Fruit fly (Drosophila melanogaster): ENCODE results near the gene IFT57.

IFT57 gene

dm6 chr2L:3566532-3566931, 35.9 kb downstream of the IFT57 start (continued):
- TF ChIP-seq CG15696 (tag; optimal IDR thresholded peaks at IDR 0.05) (peak; percentile 49), gt (GFP tag; IDR thresholded peaks at IDR 0.05) (0 out of 2 replicates have a peak, but pooled peaks have one; percentile 34), sc (optimal IDR thresholded peaks at IDR 0.05) (no peak), sc (GFP tag; optimal IDR thresholded peaks at IDR 0.05) (peak; percentile 43), gcm (GFP tag; optimal IDR thresholded peaks at IDR 0.05) (peak; percentile 22), CG7987 (GFP tag; optimal IDR thresholded peaks at IDR 0.05) (no peak), CG31441 (GFP tag; IDR thresholded peaks at IDR 0.05) (peak; percentile 60), CG1529 (GFP tag; optimal IDR thresholded peaks at IDR 0.05) (peak; percentile 35), grau (tag; optimal IDR thresholded peaks at IDR 0.05) (peak; percentile 24), CG6689 (GFP tag; IDR thresholded peaks at IDR 0.05) (peak; percentile 46; the same call in 1 of the 2 replicates), fru (optimal IDR thresholded peaks at IDR 0.05) (no peak), Max (GFP tag; optimal IDR thresholded peaks at IDR 0.05) (peak; percentile 15), CG11504 (tag; optimal IDR thresholded peaks at IDR 0.05) (peak; percentile 45), CoRest (tag; optimal IDR thresholded peaks at IDR 0.05) (peak; percentile 23), prd (optimal IDR thresholded peaks at IDR 0.05) (no peak), prd (GFP tag; IDR thresholded peaks at IDR 0.05) (peak; percentile 72; the same call in 2 of the 3 replicates), Camta (GFP tag; optimal IDR thresholded peaks at IDR 0.05) (no peak), org-1 (GFP tag; optimal IDR thresholded peaks at IDR 0.05) (no peak), Asciz (GFP tag; optimal IDR thresholded peaks at IDR 0.05) (no peak), wdn (GFP tag; IDR thresholded peaks at IDR 0.05) (no peak), CG1602 (GFP tag; optimal IDR thresholded peaks at IDR 0.05) (peak; percentile 23), CG5180 (GFP tag; optimal IDR thresholded peaks at IDR 0.05) (no peak), pzg (GFP tag; optimal IDR thresholded peaks at IDR 0.05) (no peak), CG11085 (GFP tag; IDR thresholded peaks at IDR 0.05) (no peak), gfzf (GFP tag; optimal IDR thresholded peaks at IDR 0.05) (no peak), cad (GFP tag; optimal IDR thresholded peaks at IDR 0.05) (no peak), tin (GFP tag; optimal IDR thresholded peaks at IDR 0.05) (peak; percentile 55), repo (GFP tag; optimal IDR thresholded peaks at IDR 0.05) (peak; percentile 25), Bteb2 (GFP tag; optimal IDR thresholded peaks at IDR 0.05) (no peak), CG14710 (tag; optimal IDR thresholded peaks at IDR 0.05) (peak; percentile 62), ci (GFP tag; IDR thresholded peaks at IDR 0.05) (no peak), zf30C (GFP tag; optimal IDR thresholded peaks at IDR 0.05) (no peak), CG9932 (GFP tag; IDR thresholded peaks at IDR 0.05) (no peak), CG7963 (GFP tag; IDR thresholded peaks at IDR 0.05; ENCODE audit: partially characterized antibody) (no peak), Sin3A (optimal IDR thresholded peaks at IDR 0.05) (no peak), Xrp1 (GFP tag; IDR thresholded peaks at IDR 0.05) (peak; percentile 71), al (GFP tag; IDR thresholded peaks at IDR 0.05) (no peak), CG18262 (tag; optimal IDR thresholded peaks at IDR 0.05) (peak; percentile 65), TFAM (GFP tag; optimal IDR thresholded peaks at IDR 0.05) (no peak), btn (GFP tag; optimal IDR thresholded peaks at IDR 0.05) (peak; percentile 12), CG17385 (GFP tag; optimal IDR thresholded peaks at IDR 0.05) (peak; percentile 13), CG12236 (GFP tag; optimal IDR thresholded peaks at IDR 0.05) (peak; percentile 7), ap (GFP tag; IDR thresholded peaks at IDR 0.05) (peak; percentile 19; the same call in 1 of the 2 replicates), CG15601 (tag; optimal IDR thresholded peaks at IDR 0.05) (peak; percentile 52), Dbx (GFP tag; IDR thresholded peaks at IDR 0.05) (no peak), Sry-δ (GFP tag; optimal IDR thresholded peaks at IDR 0.05) (no peak), CG4404 (GFP tag; IDR thresholded peaks at IDR 0.05) (peak; percentile 47; the same call in 1 of the 2 replicates), Oli (tag; optimal IDR thresholded peaks at IDR 0.05) (peak; percentile 25), CG10366 (GFP tag; IDR thresholded peaks at IDR 0.05) (no peak), Six4 (GFP tag; optimal IDR thresholded peaks at IDR 0.05) (peak; percentile 14), CG14441 (GFP tag; IDR thresholded peaks at IDR 0.05) (no peak), Hand (GFP tag; optimal IDR thresholded peaks at IDR 0.05) (no peak), sna (GFP tag; IDR thresholded peaks at IDR 0.05; ENCODE audit: partially characterized antibody) (no peak)
